Fruit fly (Drosophila melanogaster) whole organism, embryonic: Measurements from ENCODE around the gene CG43052.
A peak's percentile ranks its signal among the peaks of the same experiment; 100 is the strongest.

ENCODE experiments used
- Atf6 ChIP-seq: fragments of 200-800 bp; sonication (Bioruptor generic); IDR thresholded peaks from 2 replicates; pipeline ENCODE4 v1.3.6; 2022; ENCODE audit warnings: missing biosample characterization, missing genetic modification characterization
- CG10274 ChIP-seq: fragments of 200-800 bp; sonication (Bioruptor generic); optimal IDR thresholded peaks from 3 replicates; lab custom pipeline; 2017; ENCODE audit warnings: missing biosample characterization, mild to moderate bottlenecking, missing genetic modification characterization
- CG10321 ChIP-seq: fragments of 200-800 bp; sonication (Bioruptor generic); IDR thresholded peaks from 2 replicates; pipeline ENCODE4 v1.3.6; 2022; ENCODE audit warnings: missing biosample characterization, missing genetic modification characterization
- CG11093 ChIP-seq: fragments of 200-800 bp; sonication (Bioruptor generic); IDR thresholded peaks from 3 replicates; pipeline ENCODE4 v1.3.6; 2022; ENCODE audit warnings: missing biosample characterization, missing genetic modification characterization
- CG11695 ChIP-seq: fragments of 200-800 bp; sonication (Bioruptor generic); IDR thresholded peaks from 3 replicates; pipeline ENCODE4 v1.3.6; 2022; ENCODE audit warnings: missing biosample characterization, missing genetic modification characterization
- CG11696 ChIP-seq: fragments of 200-800 bp; sonication (Bioruptor generic); IDR thresholded peaks from 2 replicates; pipeline ENCODE4 v1.3.6; 2022; ENCODE audit warnings: missing biosample characterization, missing genetic modification characterization
- CG12071 ChIP-seq: fragments of 200-800 bp; sonication (Bioruptor generic); optimal IDR thresholded peaks from 3 replicates; lab custom pipeline; 2018; ENCODE audit warnings: missing biosample characterization, mild to moderate bottlenecking, missing genetic modification characterization
- CG17328 ChIP-seq: fragments of 200-800 bp; sonication (Bioruptor generic); IDR thresholded peaks from 2 replicates; pipeline ENCODE4 v1.3.6; 2022; ENCODE audit warnings: missing biosample characterization, missing genetic modification characterization
- CG17361 ChIP-seq: fragments of 200-800 bp; sonication (Bioruptor generic); IDR thresholded peaks from 3 replicates; pipeline ENCODE4 v1.3.6; 2022; ENCODE audit warnings: missing biosample characterization, missing genetic modification characterization
- CG18599 ChIP-seq: fragments of 200-800 bp; sonication (Bioruptor generic); optimal IDR thresholded peaks from 3 replicates; lab custom pipeline; 2017; ENCODE audit warnings: missing biosample characterization, missing genetic modification characterization, mild to moderate bottlenecking, moderate library complexity, missing genetic modification reagents
- CG2712 ChIP-seq: fragments of 200-800 bp; optimal IDR thresholded peaks from 3 replicates; lab custom pipeline; 2019; ENCODE audit warnings: missing biosample characterization, mild to moderate bottlenecking, missing genetic modification characterization, moderate library complexity
- CG33213 ChIP-seq: fragments of 200-800 bp; sonication (Bioruptor generic); optimal IDR thresholded peaks from 3 replicates; lab custom pipeline; 2016; ENCODE audit warnings: missing biosample characterization, missing genetic modification characterization
- CG43689 ChIP-seq: fragments of 200-800 bp; sonication (Bioruptor generic); IDR thresholded peaks from 2 replicates; pipeline ENCODE4 v1.3.6; 2022; ENCODE audit warnings: missing biosample characterization, missing genetic modification characterization
- CG7786 ChIP-seq: fragments of 200-800 bp; sonication (Bioruptor generic); optimal IDR thresholded peaks from 2 replicates; lab custom pipeline; 2016; ENCODE audit warnings: missing biosample characterization, missing genetic modification characterization
- CG7928 ChIP-seq: fragments of 200-800 bp; sonication (Bioruptor generic); optimal IDR thresholded peaks from 2 replicates; lab custom pipeline; 2017; ENCODE audit warnings: missing biosample characterization, mild to moderate bottlenecking, missing genetic modification characterization
- CG8290 ChIP-seq, 3 experiments: fragments of 200-800 bp; sonication (Bioruptor generic); optimal IDR thresholded peaks; 2 replicates each; lab custom pipeline; 2016 to 2019; ENCODE audit warnings: missing biosample characterization in 3 of 3, missing genetic modification characterization in 3 of 3, mild to moderate bottlenecking in 2 of 3, moderate library complexity in 1 of 3
- CG8388 ChIP-seq: fragments of 200-800 bp; sonication (Bioruptor generic); optimal IDR thresholded peaks from 2 replicates; lab custom pipeline; 2019; ENCODE audit warnings: missing biosample characterization, mild to moderate bottlenecking, missing genetic modification characterization, moderate library complexity
- Camta ChIP-seq: fragments of 200-800 bp; sonication (Bioruptor generic); optimal IDR thresholded peaks from 2 replicates; lab custom pipeline; 2016; ENCODE audit warnings: missing biosample characterization, missing genetic modification characterization
- Deaf1 ChIP-seq: fragments of 200-800 bp; optimal IDR thresholded peaks from 3 replicates; lab custom pipeline; 2019; ENCODE audit warnings: missing biosample characterization, mild to moderate bottlenecking, missing genetic modification characterization, moderate library complexity
- Dip2 ChIP-seq: fragments of 200-800 bp; sonication (Bioruptor generic); IDR thresholded peaks from 2 replicates; pipeline ENCODE4 v1.3.6; 2022; ENCODE audit warnings: missing biosample characterization, missing genetic modification characterization
- Fer1 ChIP-seq: fragments of 200-800 bp; sonication (Bioruptor generic); optimal IDR thresholded peaks from 2 replicates; lab custom pipeline; 2017; ENCODE audit warnings: missing biosample characterization, mild to moderate bottlenecking, missing genetic modification characterization
- Fer3 ChIP-seq: fragments of 200-800 bp; sonication (Bioruptor generic); optimal IDR thresholded peaks from 2 replicates; lab custom pipeline; 2018; ENCODE audit warnings: missing biosample characterization, mild to moderate bottlenecking, missing genetic modification characterization, moderate library complexity
- H15 ChIP-seq: fragments of 200-800 bp; sonication (Bioruptor generic); IDR thresholded peaks from 3 replicates; pipeline ENCODE4 v1.3.6; 2022; ENCODE audit warnings: missing biosample characterization, missing genetic modification characterization
- H2.0 ChIP-seq: fragments of 200-800 bp; sonication (Bioruptor generic); IDR thresholded peaks from 2 replicates; pipeline ENCODE4 v1.3.6; 2022; ENCODE audit warnings: missing biosample characterization, missing genetic modification characterization
- Hmr ChIP-seq: fragments of 200-800 bp; sonication (Bioruptor generic); optimal IDR thresholded peaks from 3 replicates; lab custom pipeline; 2017; ENCODE audit warnings: mild to moderate bottlenecking, missing biosample characterization, missing genetic modification reagents, missing genetic modification characterization
- MTF-1 ChIP-seq: fragments of 200-800 bp; sonication (Bioruptor generic); optimal IDR thresholded peaks from 2 replicates; lab custom pipeline; 2018; ENCODE audit warnings: missing biosample characterization, mild to moderate bottlenecking, missing genetic modification characterization, borderline replicate concordance
- Mad ChIP-seq: fragments of 200-800 bp; sonication (Bioruptor generic); optimal IDR thresholded peaks from 2 replicates; lab custom pipeline; 2016; ENCODE audit warnings: missing biosample characterization, missing genetic modification characterization
- Meics ChIP-seq: fragments of 200-800 bp; sonication (Bioruptor generic); optimal IDR thresholded peaks from 2 replicates; lab custom pipeline; 2017; ENCODE audit warnings: missing biosample characterization, mild to moderate bottlenecking, missing genetic modification characterization
- PHDP ChIP-seq: fragments of 200-800 bp; sonication (Bioruptor generic); optimal IDR thresholded peaks from 3 replicates; lab custom pipeline; 2018; ENCODE audit warnings: missing biosample characterization, mild to moderate bottlenecking, missing genetic modification characterization, moderate library complexity
- Pdp1 ChIP-seq, 2 experiments: fragments of 200-800 bp; sonication (Bioruptor generic); optimal IDR thresholded peaks; 3 replicates each; lab custom pipeline; 2016; ENCODE audit warnings: missing biosample characterization in 2 of 2, missing genetic modification characterization in 2 of 2, mild to moderate bottlenecking in 1 of 2, moderate library complexity in 1 of 2
- Rfx ChIP-seq: fragments of 200-800 bp; sonication (Bioruptor generic); IDR thresholded peaks from 2 replicates; pipeline ENCODE4 v1.3.6; 2022; ENCODE audit warnings: missing biosample characterization, missing genetic modification characterization
- chinmo ChIP-seq: fragments of 200-800 bp; sonication (Bioruptor generic); IDR thresholded peaks from 4 replicates; pipeline ENCODE4 v1.3.6; 2022; ENCODE audit warnings: missing biosample characterization, missing genetic modification characterization; ENCODE audit not compliant: partially characterized antibody
- fd64A ChIP-seq: fragments of 200-800 bp; sonication (Bioruptor generic); optimal IDR thresholded peaks from 3 replicates; lab custom pipeline; 2018; ENCODE audit warnings: missing biosample characterization, mild to moderate bottlenecking, missing genetic modification characterization
- gce ChIP-seq: fragments of 200-800 bp; sonication (Bioruptor generic); IDR thresholded peaks from 3 replicates; pipeline ENCODE4 v1.3.6; 2022; ENCODE audit warnings: missing biosample characterization, missing genetic modification characterization
- gcm2 ChIP-seq: fragments of 200-800 bp; sonication (Bioruptor generic); optimal IDR thresholded peaks from 2 replicates; lab custom pipeline; 2016; ENCODE audit warnings: missing biosample characterization, missing genetic modification characterization
- gsb ChIP-seq: fragments of 200-800 bp; sonication (Bioruptor generic); IDR thresholded peaks from 2 replicates; pipeline ENCODE4 v1.3.6; 2022; ENCODE audit warnings: missing biosample characterization, missing genetic modification characterization
- gt ChIP-seq: fragments of 200-800 bp; sonication (Bioruptor generic); IDR thresholded peaks from 2 replicates; pipeline ENCODE4 v1.3.6; 2022; ENCODE audit warnings: missing biosample characterization, missing genetic modification characterization
- inv ChIP-seq: fragments of 200-800 bp; sonication (Bioruptor generic); IDR thresholded peaks from 2 replicates; pipeline ENCODE4 v1.3.6; 2022; ENCODE audit warnings: missing biosample characterization, missing genetic modification characterization; ENCODE audit not compliant: partially characterized antibody
- mld ChIP-seq: fragments of 200-800 bp; sonication (Bioruptor generic); IDR thresholded peaks from 3 replicates; pipeline ENCODE4 v1.3.6; 2022; ENCODE audit warnings: missing biosample characterization, missing genetic modification characterization; ENCODE audit not compliant: partially characterized antibody
- phol ChIP-seq: fragments of 200-800 bp; sonication (Bioruptor generic); optimal IDR thresholded peaks from 3 replicates; lab custom pipeline; 2018; ENCODE audit warnings: missing biosample characterization, mild to moderate bottlenecking, missing genetic modification characterization, moderate library complexity
- pnt ChIP-seq: fragments of 200-800 bp; sonication (Bioruptor generic); optimal IDR thresholded peaks from 3 replicates; lab custom pipeline; 2016; ENCODE audit warnings: missing biosample characterization, missing genetic modification characterization
- sens ChIP-seq: fragments of 200-800 bp; sonication (Bioruptor generic); peaks from one replicate; lab custom pipeline; 2016; ENCODE audit warnings: missing biosample characterization, missing genetic modification characterization
- slp2 ChIP-seq: fragments of 200-800 bp; sonication (Bioruptor generic); optimal IDR thresholded peaks from 2 replicates; lab custom pipeline; 2016; ENCODE audit warnings: missing biosample characterization, missing genetic modification characterization
- toy ChIP-seq: fragments of 200-800 bp; sonication (Bioruptor generic); IDR thresholded peaks from 2 replicates; pipeline ENCODE4 v1.3.6; 2022; ENCODE audit warnings: missing biosample characterization, missing genetic modification characterization
- ttk ChIP-seq: fragments of 200-800 bp; sonication (Bioruptor generic); IDR thresholded peaks from 2 replicates; pipeline ENCODE4 v2.1.2; 2022; ENCODE audit warnings: missing biosample characterization, missing genetic modification characterization
- wek ChIP-seq: fragments of 200-800 bp; sonication (Bioruptor generic); optimal IDR thresholded peaks from 3 replicates; lab custom pipeline; 2018; ENCODE audit warnings: missing biosample characterization, mild to moderate bottlenecking, missing genetic modification characterization, moderate library complexity

CG43052 gene

dm6 chr2L:14394298-14395064 lies 42.6 kb downstream of the CG43052 start (continued):
- TF ChIP-seq Pdp1 (GFP tag; optimal IDR thresholded peaks at IDR 0.05; lab: Kevin White, UChicago), result peak; percentile 22 to 42
- TF ChIP-seq fd64A (GFP tag; lab: Kevin White, UChicago), result peak; percentile 24
- TF ChIP-seq slp2 (GFP tag; lab: Kevin White, UChicago), result peak; percentile 1
- TF ChIP-seq Deaf1 (tag; lab: Kevin White, UChicago), result peak; percentile 26
- TF ChIP-seq Fer1 (GFP tag; lab: Kevin White, UChicago), result peak; percentile 12
- TF ChIP-seq Hmr (GFP tag; lab: Kevin White, UChicago), result peak; percentile 52

dm6 chr2L:14395065-14395439 lies 43.2 kb downstream of the CG43052 start:
- no peak for TF ChIP-seq CG11696
- no peak for TF ChIP-seq gt (GFP tag; lab: Robert Waterston, UW)
- peak; percentile 21 for TF ChIP-seq Hmr (GFP tag; lab: Kevin White, UChicago)
- TF ChIP-seq chinmo (GFP tag; lab: Robert Waterston, UW), result 0 out of 4 replicates have a peak, but pooled peaks have one; percentile 4
- TF ChIP-seq Dip2 (GFP tag; lab: Robert Waterston, UW), result no peak
- no peak for TF ChIP-seq gcm2
- peak; percentile 45 for TF ChIP-seq MTF-1 (GFP tag; lab: Kevin White, UChicago)
- no peak for TF ChIP-seq H2.0
- no peak for TF ChIP-seq CG43689 (GFP tag; lab: Robert Waterston, UW)
- TF ChIP-seq CG11695 (GFP tag; lab: Robert Waterston, UW), result peak; percentile 20; the same call in 1 of the 3 replicates
- no peak for TF ChIP-seq fd64A (GFP tag; lab: Kevin White, UChicago)
- TF ChIP-seq Mad (GFP tag; lab: Kevin White, UChicago), result no peak
- TF ChIP-seq Meics (GFP tag; lab: Kevin White, UChicago), result peak; percentile 9
- TF ChIP-seq CG7786, result no peak
- TF ChIP-seq CG8388 (GFP tag; lab: Kevin White, UChicago), result no peak
- peak; percentile 51; the same call in 1 of the 2 replicates for TF ChIP-seq Atf6 (GFP tag; lab: Robert Waterston, UW)
- TF ChIP-seq inv, result no peak
- TF ChIP-seq CG33213, result no peak
- TF ChIP-seq phol, result no peak
- TF ChIP-seq Fer1 (GFP tag; lab: Kevin White, UChicago), result peak; percentile 4
- TF ChIP-seq PHDP (tag; lab: Kevin White, UChicago), result no peak
- no peak for TF ChIP-seq CG10274
- no peak for TF ChIP-seq mld
- peak; percentile 20 for TF ChIP-seq CG7928 (GFP tag; lab: Kevin White, UChicago)
- no peak for TF ChIP-seq CG2712 (tag; lab: Kevin White, UChicago)
- no peak for TF ChIP-seq ttk (GFP tag; lab: Robert Waterston, UW)
- TF ChIP-seq CG17328 (GFP tag; lab: Robert Waterston, UW), result no peak; the same call in 1 of the 2 replicates
- no peak for TF ChIP-seq CG8290 (GFP tag; optimal IDR thresholded peaks at IDR 0.05; lab: Kevin White, UChicago)
- TF ChIP-seq CG8290 (tag; optimal IDR thresholded peaks at IDR 0.05; lab: Kevin White, UChicago), result peak in 1 of 2 experiments; percentile 66
- peak; percentile 29; the same call in 1 of the 2 replicates for TF ChIP-seq Rfx
- peak; percentile 1 for TF ChIP-seq wek (GFP tag; lab: Kevin White, UChicago)
- TF ChIP-seq gsb (GFP tag; lab: Robert Waterston, UW), result peak; percentile 24; the same call in 1 of the 2 replicates
- TF ChIP-seq CG17361, result 0 out of 3 replicates have a peak, but pooled peaks have one; percentile 0
- TF ChIP-seq CG11093 (GFP tag; lab: Robert Waterston, UW), result peak; percentile 17; the same call in 1 of the 3 replicates
- no peak for TF ChIP-seq pnt (GFP tag; lab: Kevin White, UChicago)
- 0 out of 2 replicates have a peak, but pooled peaks have one; percentile 31 for TF ChIP-seq CG10321 (GFP tag; lab: Robert Waterston, UW)
- TF ChIP-seq gce (GFP tag; lab: Robert Waterston, UW), result 0 out of 3 replicates have a peak, but pooled peaks have one; percentile 5
- TF ChIP-seq CG12071 (GFP tag; lab: Kevin White, UChicago), result peak; percentile 69
- TF ChIP-seq Camta (GFP tag; lab: Kevin White, UChicago), result no peak
- TF ChIP-seq sens, result peak; percentile 73
- TF ChIP-seq toy, result no peak
- peak; percentile 19 for TF ChIP-seq CG18599 (GFP tag; lab: Kevin White, UChicago)
- no peak for TF ChIP-seq H15 (GFP tag; lab: Robert Waterston, UW)
- TF ChIP-seq Fer3 (tag; lab: Kevin White, UChicago), result peak; percentile 41
